Fruit fly (Drosophila melanogaster): ENCODE results near the gene CG4995.
A peak's percentile ranks its signal among the peaks of the same experiment; 100 is the strongest.

Gene CG4995

DNA sequence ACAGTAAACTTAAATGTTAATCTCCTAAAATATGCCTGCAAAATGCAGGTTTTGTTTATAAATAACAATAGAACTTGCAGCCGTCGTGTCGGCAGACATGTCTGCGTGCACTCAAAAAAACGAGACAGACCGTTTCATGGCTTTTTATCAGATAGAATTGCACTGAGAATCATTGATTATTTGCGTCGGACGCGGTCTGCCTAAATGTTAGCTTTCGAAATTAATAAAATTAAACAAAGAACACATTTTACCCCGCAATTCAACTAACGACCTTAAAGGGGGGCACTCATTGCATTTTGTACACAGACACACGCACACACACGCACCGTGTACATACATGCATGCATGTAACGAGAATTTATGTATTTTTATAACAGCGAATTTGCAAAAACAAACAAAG, 45.4 kb upstream of the CG4995 start (continued):
- TF ChIP-seq CG17829 (tag; optimal IDR thresholded peaks at IDR 0.05) (no peak), Opbp (GFP tag; IDR thresholded peaks at IDR 0.05; ENCODE audit: partially characterized antibody) (no peak), run (tag; optimal IDR thresholded peaks at IDR 0.05) (no peak), tll (GFP tag; optimal IDR thresholded peaks at IDR 0.05) (no peak), Six4 (GFP tag; optimal IDR thresholded peaks at IDR 0.05) (no peak), HmgD (GFP tag; optimal IDR thresholded peaks at IDR 0.05) (no peak), salm (tag; optimal IDR thresholded peaks at IDR 0.05) (no peak), cas (GFP tag; IDR thresholded peaks at IDR 0.05) (no peak), Aef1 (GFP tag; IDR thresholded peaks at IDR 0.05) (no peak), Chrac-16 (GFP tag; optimal IDR thresholded peaks at IDR 0.05) (peak; percentile 14), ac (GFP tag; optimal IDR thresholded peaks at IDR 0.05) (no peak), B-H1 (GFP tag; IDR thresholded peaks at IDR 0.05) (no peak), CG2889 (GFP tag; IDR thresholded peaks at IDR 0.05) (no peak), lola (GFP tag; optimal IDR thresholded peaks at IDR 0.05) (no peak), CG17568 (GFP tag; optimal IDR thresholded peaks at IDR 0.05) (no peak), Rx (GFP tag; IDR thresholded peaks at IDR 0.05) (no peak), CG11695 (GFP tag; IDR thresholded peaks at IDR 0.05) (no peak), CG8765 (GFP tag; IDR thresholded peaks at IDR 0.05) (no peak), HLH3B (GFP tag; IDR thresholded peaks at IDR 0.05) (no peak), Neu2 (GFP tag; optimal IDR thresholded peaks at IDR 0.05; ENCODE audit: borderline replicate concordance) (no peak), MTF-1 (GFP tag; optimal IDR thresholded peaks at IDR 0.05; ENCODE audit: borderline replicate concordance) (no peak), Hr78 (GFP tag; optimal IDR thresholded peaks at IDR 0.05) (no peak), CG32772 (GFP tag; IDR thresholded peaks at IDR 0.05) (no peak), CG8089 (GFP tag; optimal IDR thresholded peaks at IDR 0.05) (no peak), CG6272 (GFP tag; IDR thresholded peaks at IDR 0.05) (no peak), CG10959 (GFP tag; IDR thresholded peaks at IDR 0.05) (no peak), nerfin-2 (GFP tag; IDR thresholded peaks at IDR 0.05; ENCODE audit: partially characterized antibody) (no peak), CG14050 (GFP tag; IDR thresholded peaks at IDR 0.05) (no peak), row (GFP tag; IDR thresholded peaks at IDR 0.05) (peak; percentile 37; the same call in 1 of the 3 replicates), Fer3 (tag; optimal IDR thresholded peaks at IDR 0.05) (no peak), CG6254 (GFP tag; optimal IDR thresholded peaks at IDR 0.05) (no peak), CG10979 (tag; optimal IDR thresholded peaks at IDR 0.05) (no peak), CG6654 (GFP tag; optimal IDR thresholded peaks at IDR 0.05) (no peak), stwl (tag; optimal IDR thresholded peaks at IDR 0.05) (no peak), CG9437 (GFP tag; optimal IDR thresholded peaks at IDR 0.05) (no peak), E2f2 (GFP tag; IDR thresholded peaks at IDR 0.05) (no peak), ara (GFP tag; IDR thresholded peaks at IDR 0.05) (no peak), hb (GFP tag; IDR thresholded peaks at IDR 0.05; ENCODE audit: partially characterized antibody) (no peak), CG9609 (GFP tag; optimal IDR thresholded peaks at IDR 0.05) (peak; percentile 13), CG2678 (tag; optimal IDR thresholded peaks at IDR 0.05) (no peak), cad (GFP tag; optimal IDR thresholded peaks at IDR 0.05) (no peak), Xbp1 (GFP tag; optimal IDR thresholded peaks at IDR 0.05) (peak; percentile 39)

DNA sequence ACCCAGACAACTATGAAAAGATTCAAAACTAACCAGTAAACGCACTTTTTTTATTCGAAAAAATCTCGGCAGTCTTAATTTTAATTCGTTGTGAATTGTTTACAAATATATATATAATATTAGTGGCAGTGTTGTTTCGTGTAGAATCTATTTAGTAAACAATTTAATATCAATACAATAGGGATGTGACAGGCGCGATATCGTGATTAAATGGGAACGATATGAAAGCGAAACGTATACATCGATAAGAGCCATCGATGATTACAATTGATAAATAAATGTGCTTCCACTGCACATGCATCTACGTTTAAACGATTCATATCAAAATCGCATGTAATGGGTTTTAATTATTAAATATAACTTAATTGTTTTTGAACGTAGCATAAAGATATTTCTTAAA, 44.9 kb upstream of the CG4995 start:
- TF ChIP-seq Blimp-1 (GFP tag; optimal IDR thresholded peaks at IDR 0.05) (no peak), gem (tag; optimal IDR thresholded peaks at IDR 0.05) (no peak), CG2712 (tag; optimal IDR thresholded peaks at IDR 0.05) (peak; percentile 32), trem (tag; optimal IDR thresholded peaks at IDR 0.05) (peak; percentile 66), onecut (GFP tag; IDR thresholded peaks at IDR 0.05) (no peak), CG43689 (GFP tag; IDR thresholded peaks at IDR 0.05) (no peak), Dbx (GFP tag; IDR thresholded peaks at IDR 0.05) (no peak), row (GFP tag; IDR thresholded peaks at IDR 0.05) (peak; percentile 84), CG17802 (tag; optimal IDR thresholded peaks at IDR 0.05) (peak; percentile 59), Dll (GFP tag; IDR thresholded peaks at IDR 0.05; ENCODE audit: partially characterized antibody) (peak; percentile 81), CG30020 (tag; optimal IDR thresholded peaks at IDR 0.05) (peak; percentile 96), Hand (GFP tag; optimal IDR thresholded peaks at IDR 0.05) (no peak), CG30431 (GFP tag; optimal IDR thresholded peaks at IDR 0.05) (no peak)
